Fruit fly (Drosophila melanogaster) whole organism, pupa: Measurements from ENCODE around the gene CG17294.
A peak's percentile ranks its signal among the peaks of the same experiment; 100 is the strongest.

Experiments
- CG10348 ChIP-seq: fragments of 200-800 bp; sonication (Bioruptor generic); IDR thresholded peaks from 2 replicates; pipeline ENCODE4 v1.3.6; 2022; ENCODE audit warnings: missing biosample characterization, missing genetic modification characterization
- CG12605 ChIP-seq: fragments of 200-800 bp; sonication (Bioruptor generic); IDR thresholded peaks from 2 replicates; pipeline ENCODE4 v1.3.6; 2022; ENCODE audit warnings: missing biosample characterization, missing genetic modification characterization
- CG13204 ChIP-seq: fragments of 200-800 bp; sonication (Bioruptor generic); optimal IDR thresholded peaks from 2 replicates; lab custom pipeline; 2018; ENCODE audit warnings: missing biosample characterization, mild to moderate bottlenecking, missing genetic modification characterization, moderate library complexity
- CG14655 ChIP-seq: fragments of 200-800 bp; sonication (Bioruptor generic); optimal IDR thresholded peaks from 3 replicates; lab custom pipeline; 2017; ENCODE audit warnings: mild to moderate bottlenecking, missing biosample characterization, missing genetic modification reagents, missing genetic modification characterization
- CG15710 ChIP-seq: fragments of 200-800 bp; sonication (Bioruptor generic); optimal IDR thresholded peaks from 2 replicates; lab custom pipeline; 2018; ENCODE audit warnings: missing biosample characterization, mild to moderate bottlenecking, missing genetic modification characterization, moderate library complexity
- CG17806 ChIP-seq: fragments of 200-800 bp; sonication (Bioruptor generic); optimal IDR thresholded peaks from 2 replicates; lab custom pipeline; 2018; ENCODE audit warnings: missing biosample characterization, mild to moderate bottlenecking, missing genetic modification characterization, moderate library complexity
- CG32121 ChIP-seq: fragments of 200-800 bp; sonication (Bioruptor generic); IDR thresholded peaks from 2 replicates; pipeline ENCODE4 v1.3.6; 2022; ENCODE audit warnings: missing biosample characterization, missing genetic modification characterization
- CG34367 ChIP-seq: fragments of 200-800 bp; sonication (Bioruptor generic); optimal IDR thresholded peaks from 2 replicates; lab custom pipeline; 2018; ENCODE audit warnings: missing biosample characterization, mild to moderate bottlenecking, missing genetic modification characterization
- CG4496 ChIP-seq: fragments of 200-800 bp; sonication (Bioruptor generic); IDR thresholded peaks from 3 replicates; pipeline ENCODE4 v1.3.6; 2022; ENCODE audit warnings: missing biosample characterization, missing genetic modification characterization
- CG8159 ChIP-seq: fragments of 200-800 bp; sonication (Bioruptor generic); optimal IDR thresholded peaks from 3 replicates; lab custom pipeline; 2018; ENCODE audit warnings: missing biosample characterization, mild to moderate bottlenecking, missing genetic modification characterization, moderate library complexity
- CG8301 ChIP-seq: fragments of 200-800 bp; sonication (Bioruptor generic); optimal IDR thresholded peaks from 2 replicates; lab custom pipeline; 2018; ENCODE audit warnings: missing biosample characterization, mild to moderate bottlenecking, missing genetic modification characterization
- CG9948 ChIP-seq: fragments of 200-800 bp; sonication (Bioruptor generic); optimal IDR thresholded peaks from 2 replicates; lab custom pipeline; 2018; ENCODE audit warnings: missing biosample characterization, mild to moderate bottlenecking, missing genetic modification characterization, moderate library complexity
- D1 ChIP-seq: fragments of 200-800 bp; sonication (Bioruptor generic); optimal IDR thresholded peaks from 2 replicates; lab custom pipeline; 2018; ENCODE audit warnings: missing biosample characterization, mild to moderate bottlenecking, missing genetic modification characterization, moderate library complexity
- EcR ChIP-seq: fragments of 200-800 bp; sonication (Bioruptor generic); optimal IDR thresholded peaks from 3 replicates; lab custom pipeline; 2019; ENCODE audit warnings: missing biosample characterization, missing genetic modification characterization, mild to moderate bottlenecking, moderate library complexity, missing genetic modification reagents
- Ets98B ChIP-seq: fragments of 200-800 bp; sonication (Bioruptor generic); IDR thresholded peaks from 2 replicates; pipeline ENCODE4 v1.3.6; 2022; ENCODE audit warnings: missing biosample characterization, missing genetic modification characterization
- Pif1A ChIP-seq: fragments of 200-800 bp; sonication (Bioruptor generic); optimal IDR thresholded peaks from 3 replicates; lab custom pipeline; 2016; ENCODE audit warnings: missing biosample characterization, missing genetic modification characterization
- Pif1B ChIP-seq: fragments of 200-800 bp; sonication (Bioruptor generic); optimal IDR thresholded peaks from 3 replicates; lab custom pipeline; 2016; ENCODE audit warnings: missing biosample characterization, missing genetic modification characterization
- Snoo ChIP-seq: fragments of 200-800 bp; sonication (Bioruptor generic); optimal IDR thresholded peaks from 3 replicates; lab custom pipeline; 2017; ENCODE audit warnings: missing biosample characterization, mild to moderate bottlenecking, missing genetic modification characterization, inconsistent platforms
- fd96Ca ChIP-seq: fragments of 200-800 bp; sonication (Bioruptor generic); IDR thresholded peaks from 3 replicates; pipeline ENCODE4 v1.3.6; 2022; ENCODE audit warnings: missing biosample characterization, missing genetic modification characterization
- gl ChIP-seq: fragments of 200-800 bp; sonication (Bioruptor generic); optimal IDR thresholded peaks from 2 replicates; lab custom pipeline; 2018; ENCODE audit warnings: missing biosample characterization, mild to moderate bottlenecking, missing genetic modification characterization
- rn ChIP-seq: fragments of 200-800 bp; sonication (Bioruptor generic); IDR thresholded peaks from 2 replicates; pipeline ENCODE4 v1.3.6; 2022; ENCODE audit warnings: missing biosample characterization, missing genetic modification characterization

The CG17294 gene

dm6 chr2L:8370364-8371326 is 6.2 kb upstream of the CG17294 start, which contains the start of gene CG17292:
TSS of gene CG17292 (plus strand) at chr2L:8370454.
- no peak for TF ChIP-seq D1 (tag; lab: Kevin White, UChicago)
- peak; percentile 44 for TF ChIP-seq EcR (GFP tag; lab: Kevin White, UChicago)
- TF ChIP-seq CG8301 (tag; lab: Kevin White, UChicago) = no peak
- TF ChIP-seq fd96Ca (GFP tag; lab: Robert Waterston, UW) = peak; percentile 67; the same call in 2 of the 3 replicates
- TF ChIP-seq CG4496 (GFP tag; lab: Robert Waterston, UW) = peak; percentile 50; the same call in 1 of the 3 replicates
- no peak for TF ChIP-seq CG17806
- TF ChIP-seq CG32121 = peak; percentile 46; the same call in 1 of the 2 replicates
- TF ChIP-seq CG10348 (GFP tag; lab: Robert Waterston, UW) = 0 out of 2 replicates have a peak, but pooled peaks have one; percentile 6
- peak; percentile 44; the same call in 1 of the 2 replicates for TF ChIP-seq CG12605 (GFP tag; lab: Robert Waterston, UW)
- TF ChIP-seq CG13204 = no peak
- no peak for TF ChIP-seq CG14655 (GFP tag; lab: Kevin White, UChicago)
- TF ChIP-seq Ets98B (GFP tag; lab: Robert Waterston, UW) = peak; percentile 74; the same call in 1 of the 2 replicates
- peak; percentile 16 for TF ChIP-seq CG15710 (tag; lab: Kevin White, UChicago)
- no peak for TF ChIP-seq Pif1A
- no peak for TF ChIP-seq Pif1B (GFP tag; lab: Kevin White, UChicago)
- TF ChIP-seq, all 21 proteins: peak for 8

DNA sequence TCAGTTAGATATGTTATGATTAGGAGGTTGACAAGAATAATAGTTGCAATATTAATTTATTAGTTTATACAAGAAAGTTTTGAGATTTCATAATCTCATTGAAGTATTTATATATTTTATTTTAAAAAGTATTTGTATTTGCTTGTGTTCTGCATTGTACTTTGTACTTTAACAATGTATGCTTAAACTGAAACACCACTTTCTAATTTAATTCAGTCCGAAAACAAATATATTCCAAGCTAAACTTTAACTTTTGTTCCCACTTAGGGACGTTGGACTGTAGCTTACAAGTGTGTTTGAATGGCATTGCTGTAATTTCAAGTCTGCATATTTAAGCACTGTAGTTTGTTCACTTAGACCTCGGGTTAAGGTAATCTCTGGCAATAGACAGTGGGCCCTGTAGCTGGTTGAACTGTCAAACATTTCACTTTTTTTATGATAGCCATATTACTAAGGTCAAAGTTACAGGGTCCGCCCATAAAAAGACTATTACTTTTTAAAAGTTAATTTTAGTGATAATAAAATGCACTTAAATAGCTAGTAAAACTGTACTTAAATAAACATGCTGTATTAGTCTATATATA is 5.4 kb upstream of the CG17294 start:
- peak; percentile 13; the same call in 1 of the 2 replicates for TF ChIP-seq CG32121
- no peak for TF ChIP-seq Snoo (tag; lab: Kevin White, UChicago)
- TF ChIP-seq CG9948 (tag; lab: Kevin White, UChicago) = peak; percentile 4
- no peak for TF ChIP-seq fd96Ca (GFP tag; lab: Robert Waterston, UW)

DNA sequence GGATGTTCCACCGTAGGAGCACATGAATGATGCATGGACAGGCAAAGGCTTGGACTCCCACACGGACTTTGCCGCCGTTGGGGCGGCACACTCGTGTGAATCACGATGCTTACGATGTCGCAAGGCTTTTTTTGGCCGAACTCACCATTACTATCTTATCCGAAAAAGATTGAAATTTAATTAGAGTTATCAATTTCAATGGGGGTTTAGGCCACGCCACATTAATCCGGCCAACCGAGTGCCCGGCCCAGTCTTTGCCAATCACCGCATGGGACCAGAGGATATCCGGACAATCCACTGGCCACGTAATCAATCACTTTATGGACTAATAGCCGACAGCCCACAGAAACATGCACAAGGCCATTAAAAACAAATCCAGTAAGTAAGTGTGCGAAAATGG is 4.6 kb upstream of the CG17294 start:
- TF ChIP-seq CG15710 (tag; lab: Kevin White, UChicago) = no peak

DNA sequence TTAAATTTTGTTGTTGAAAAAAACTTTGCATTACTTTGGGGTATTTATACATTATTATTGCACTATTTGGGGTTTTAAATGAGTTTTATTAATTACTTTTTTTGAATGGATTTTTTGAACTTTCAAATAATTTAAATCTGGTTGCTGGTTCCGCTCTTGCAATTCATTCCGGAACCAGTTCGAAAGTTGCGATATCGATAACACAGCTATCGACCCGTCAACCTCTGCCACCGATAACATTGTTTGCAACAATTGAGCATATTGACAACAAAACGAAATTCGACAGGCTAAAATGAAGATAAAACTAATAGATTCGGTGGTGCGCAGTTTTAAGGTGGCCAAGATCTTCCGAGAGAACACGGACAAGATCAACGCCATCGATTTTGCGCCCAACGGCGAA is 2.6 kb upstream of the CG17294 start, which contains the start of gene Wdr82:
Gene Wdr82, plus strand, starts transcription at position 227 of the 400 bp plus-strand sequence.
- TF ChIP-seq CG17806 = no peak
- no peak for TF ChIP-seq CG13204
- TF ChIP-seq CG32121 = no peak
- no peak for TF ChIP-seq Ets98B (GFP tag; lab: Robert Waterston, UW)
- no peak for TF ChIP-seq Snoo (tag; lab: Kevin White, UChicago)
- TF ChIP-seq Pif1B (GFP tag; lab: Kevin White, UChicago) = no peak
- no peak for TF ChIP-seq gl (tag; lab: Kevin White, UChicago)
- TF ChIP-seq Pif1A = no peak
- TF ChIP-seq CG8159 (tag; lab: Kevin White, UChicago) = no peak
- TF ChIP-seq D1 (tag; lab: Kevin White, UChicago) = no peak
- no peak for TF ChIP-seq CG4496 (GFP tag; lab: Robert Waterston, UW)
- TF ChIP-seq CG34367 (tag; lab: Kevin White, UChicago) = no peak
- TF ChIP-seq CG9948 (tag; lab: Kevin White, UChicago) = no peak
- no peak for TF ChIP-seq fd96Ca (GFP tag; lab: Robert Waterston, UW)
- no peak for TF ChIP-seq rn (GFP tag; lab: Robert Waterston, UW)
- TF ChIP-seq CG12605 (GFP tag; lab: Robert Waterston, UW) = no peak
- TF ChIP-seq CG10348 (GFP tag; lab: Robert Waterston, UW) = no peak
- no peak for TF ChIP-seq CG15710 (tag; lab: Kevin White, UChicago)
- no peak for TF ChIP-seq CG8301 (tag; lab: Kevin White, UChicago)

- TF ChIP-seq CG10348 (GFP tag; lab: Robert Waterston, UW) = no peak
- TF ChIP-seq CG8159 (tag; lab: Kevin White, UChicago) = peak; percentile 36
- peak; percentile 2 for TF ChIP-seq CG14655 (GFP tag; lab: Kevin White, UChicago)
- TF ChIP-seq Snoo (tag; lab: Kevin White, UChicago) = peak; percentile 21
- peak; percentile 51 for TF ChIP-seq Pif1B (GFP tag; lab: Kevin White, UChicago)
- peak; percentile 37 for TF ChIP-seq Ets98B (GFP tag; lab: Robert Waterston, UW)
- peak; percentile 5 for TF ChIP-seq CG34367 (tag; lab: Kevin White, UChicago)
- peak; percentile 31 for TF ChIP-seq Pif1A
- TF ChIP-seq CG12605 (GFP tag; lab: Robert Waterston, UW) = no peak
- TF ChIP-seq D1 (tag; lab: Kevin White, UChicago) = no peak
- TF ChIP-seq CG15710 (tag; lab: Kevin White, UChicago) = peak; percentile 32
- TF ChIP-seq CG17806 = peak; percentile 28
- no peak for TF ChIP-seq CG32121
- TF ChIP-seq CG9948 (tag; lab: Kevin White, UChicago) = peak; percentile 16
- TF ChIP-seq rn (GFP tag; lab: Robert Waterston, UW) = no peak
- TF ChIP-seq EcR (GFP tag; lab: Kevin White, UChicago) = no peak
- TF ChIP-seq, all 21 proteins: peak for 10
Observed at dm6 chr2L:8381508-8382036, 4.7 kb downstream of the CG17294 start, which contains the start of gene AlaRS. TSS of gene AlaRS (minus strand) at chr2L:8381764.
